Worm (Caenorhabditis elegans) whole organism, mixed stage, embryonic: ENCODE measurements around the gene ttc-17.

ENCODE experiments used
- ceh-83 ChIP-seq: fragments of 200-800 bp; sonication (Bioruptor generic); optimal IDR thresholded peaks from 2 replicates; lab custom pipeline; 2018; ENCODE audit warnings: mild to moderate bottlenecking, missing genetic modification characterization, missing compliant biosample characterization
- elt-3 ChIP-seq: fragments of 150-350 bp; optimal IDR thresholded peaks from 2 replicates; lab custom pipeline; 2014; ENCODE audit warnings: missing biosample characterization, missing genetic modification characterization
- lsy-2 ChIP-seq: fragments of 150-350 bp; optimal IDR thresholded peaks from 2 replicates; lab custom pipeline; 2014; ENCODE audit warnings: missing biosample characterization, missing genetic modification characterization
- nhr-12 ChIP-seq: fragments of 150-350 bp; optimal IDR thresholded peaks from 2 replicates; lab custom pipeline; 2014; ENCODE audit warnings: missing biosample characterization, missing genetic modification characterization
- nhr-237 ChIP-seq: fragments of 150-350 bp; optimal IDR thresholded peaks from 2 replicates; lab custom pipeline; 2014; ENCODE audit warnings: missing biosample characterization, missing genetic modification characterization
- tbx-8 ChIP-seq: fragments of 200-800 bp; sonication (Bioruptor generic); optimal IDR thresholded peaks from 2 replicates; lab custom pipeline; 2018; ENCODE audit warnings: mild to moderate bottlenecking, missing genetic modification characterization, moderate library complexity, missing compliant biosample characterization
- unc-39 ChIP-seq: fragments of 150-350 bp; optimal IDR thresholded peaks from 2 replicates; lab custom pipeline; 2014; ENCODE audit warnings: missing biosample characterization, missing genetic modification characterization
- ztf-11 ChIP-seq: fragments of 150-350 bp; optimal IDR thresholded peaks from 2 replicates; lab custom pipeline; 2014; ENCODE audit warnings: missing biosample characterization, missing genetic modification characterization

ce11 chrV:9003291-9003690 lies 46.4 kb downstream of the ttc-17 start, which contains the start of gene srx-1:
- TF ChIP-seq nhr-12 (tag; lab: Kevin White, UChicago) (no peak), tbx-8 (GFP tag; lab: Kevin White, UChicago) (no peak), elt-3 (tag; lab: Kevin White, UChicago) (no peak), lsy-2 (tag; lab: Kevin White, UChicago) (no peak), nhr-237 (tag; lab: Kevin White, UChicago) (no peak), ztf-11 (no peak), ceh-83 (GFP tag; lab: Kevin White, UChicago) (no peak), unc-39 (tag; lab: Kevin White, UChicago) (no peak)
